Worm (Caenorhabditis elegans) whole organism, L4 larva: ENCODE results near the gene pigt-1.

ENCODE experiments used
- F49E8.2 ChIP-seq: sonication (generic microtip); optimal IDR thresholded peaks from 2 replicates; lab custom pipeline; 2016; ENCODE audit warnings: missing compliant biosample characterization, mild to moderate bottlenecking, missing genetic modification characterization, borderline replicate concordance
- ceh-82 ChIP-seq: sonication (generic microtip); optimal IDR thresholded peaks from 2 replicates; lab custom pipeline; 2017; ENCODE audit warnings: missing biosample characterization, missing genetic modification characterization
- gei-8 ChIP-seq: fragments of 200-800 bp; sonication (Bioruptor generic); optimal IDR thresholded peaks from 2 replicates; lab custom pipeline; 2018; ENCODE audit warnings: mild to moderate bottlenecking, missing genetic modification characterization, missing compliant biosample characterization
- nhr-11 ChIP-seq: fragments of 150-350 bp; optimal IDR thresholded peaks from 2 replicates; lab custom pipeline; 2014; ENCODE audit warnings: missing biosample characterization, missing genetic modification characterization
- unc-62 ChIP-seq, 3 experiments: fragments of 150-350 bp in 1 of 3; sonication (generic microtip); optimal IDR thresholded peaks in 2 of 3; peaks in 1 of 3; 1 replicate in 1 of 3; 2 replicates in 2 of 3; lab custom pipeline; 2014 to 2017; ENCODE audit warnings: missing biosample characterization in 3 of 3, missing genetic modification characterization in 3 of 3, missing genetic modification reagents in 3 of 3, missing genotype in 1 of 3

ce11 chrV:10925658-10926057 is 33.0 kb downstream of the pigt-1 start:
- TF ChIP-seq unc-62 (GFP tag; optimal IDR thresholded peaks at IDR 0.05 in 1 of 2; lab: Kevin White, UChicago) = no peak
- no peak for TF ChIP-seq unc-62 (tag; optimal IDR thresholded peaks at IDR 0.05; lab: Kevin White, UChicago)
- no peak for TF ChIP-seq gei-8 (GFP tag; lab: Kevin White, UChicago)
- TF ChIP-seq F49E8.2 (tag; lab: Kevin White, UChicago) = no peak
- no peak for TF ChIP-seq ceh-82 (tag; lab: Kevin White, UChicago)
- TF ChIP-seq nhr-11 (tag; lab: Kevin White, UChicago) = no peak
